Worm (Caenorhabditis elegans): ENCODE measurements around the gene mdmh-35.

DNA sequence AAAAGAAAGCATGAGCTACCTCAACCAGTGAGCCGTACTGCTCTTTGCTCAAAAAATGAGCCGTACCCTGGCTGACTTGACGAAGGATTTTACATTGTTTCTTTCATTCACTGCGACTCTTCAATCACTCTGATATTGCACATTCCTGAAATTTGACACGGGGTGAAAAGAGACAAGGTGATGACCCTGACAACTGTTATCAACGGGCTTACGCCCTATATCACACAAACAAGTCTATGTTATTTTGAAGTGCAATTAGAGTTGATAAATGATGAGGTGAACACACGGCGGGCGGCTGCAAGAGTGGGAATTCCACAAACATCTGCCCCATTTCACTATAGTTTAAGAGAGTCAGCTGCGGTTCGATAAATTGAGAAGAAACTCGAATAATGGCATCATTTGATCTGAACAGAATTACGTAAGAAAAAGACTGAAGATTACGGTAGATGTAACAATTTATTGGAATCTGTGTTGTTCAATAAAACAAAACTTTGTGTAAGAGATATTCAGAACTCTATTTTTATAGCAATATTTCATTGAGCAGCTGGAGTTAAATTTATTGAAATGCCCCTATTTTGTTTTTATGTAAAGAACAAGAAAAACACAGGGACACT lies 18.8 kb downstream of the mdmh-35 start:
- TF ChIP-seq B0310.2 (tag; optimal IDR thresholded peaks at IDR 0.05) (no peak), tbx-11 (GFP tag; IDR thresholded peaks at IDR 0.05) (no peak), ama-1 (optimal IDR thresholded peaks at IDR 0.05) (no peak), ceh-13 (GFP tag; optimal IDR thresholded peaks at IDR 0.05) (no peak), hmg-4 (GFP tag; optimal IDR thresholded peaks at IDR 0.05) (no peak), tbx-37 (GFP tag; conservative IDR thresholded peaks at IDR 0.05) (no peak), hnd-1 (tag; optimal IDR thresholded peaks at IDR 0.05) (no peak), flt-1 (GFP tag; IDR thresholded peaks at IDR 0.05) (no peak)

All from whole organism, early embryonic.